Worm (Caenorhabditis elegans): ENCODE data around the gene slcr-46.1.
A peak's percentile ranks its signal among the peaks of the same experiment; 100 is the strongest.

The slcr-46.1 gene

ce11 chrX:4632088-4632487 is at the start of gene slcr-46.1:
Gene slcr-46.1 (plus strand): TSS chrX:4632361.
- TF ChIP-seq dmd-9 (GFP tag; IDR thresholded peaks at IDR 0.05) (no peak), R02D3.7 (tag; optimal IDR thresholded peaks at IDR 0.05) (no peak), hlh-11 (tag; optimal IDR thresholded peaks at IDR 0.05) (peak; percentile 36), zfp-3 (GFP tag; conservative IDR thresholded peaks at IDR 0.05) (no peak), Y5F2A.4 (GFP tag; optimal IDR thresholded peaks at IDR 0.05) (no peak), cey-2 (tag; optimal IDR thresholded peaks at IDR 0.05; ENCODE audit: borderline replicate concordance, insufficient read depth) (no peak), ceh-28 (tag; optimal IDR thresholded peaks at IDR 0.05) (no peak), F49E8.2 (tag; optimal IDR thresholded peaks at IDR 0.05; ENCODE audit: borderline replicate concordance) (no peak), nhr-102 (tag; optimal IDR thresholded peaks at IDR 0.05) (no peak), daf-16 (GFP tag; optimal IDR thresholded peaks at IDR 0.05) (no peak), daf-16 (tag; optimal IDR thresholded peaks at IDR 0.05) (peak; percentile 64), lin-39 (tag; optimal IDR thresholded peaks at IDR 0.05) (no peak), ceh-32 (tag; optimal IDR thresholded peaks at IDR 0.05; ENCODE audit: poor library complexity) (no peak), Y75B8A.6 (GFP tag; IDR thresholded peaks at IDR 0.05) (no peak), dve-1 (tag; optimal IDR thresholded peaks at IDR 0.05; ENCODE audit: insufficient read depth) (peak; percentile 2), F37D6.2 (tag; optimal IDR thresholded peaks at IDR 0.05) (no peak), egl-43 (GFP tag; IDR thresholded peaks at IDR 0.05) (no peak), mxl-3 (GFP tag; optimal IDR thresholded peaks at IDR 0.05) (no peak), pha-4 (GFP tag; IDR thresholded peaks at IDR 0.05) (no peak), pha-4 (tag; optimal IDR thresholded peaks at IDR 0.05) (no peak), daf-12 (tag; optimal IDR thresholded peaks at IDR 0.05) (no peak), hif-1 (tag; optimal IDR thresholded peaks at IDR 0.05) (no peak), lin-1 (GFP tag; IDR thresholded peaks at IDR 0.05) (no peak), nhr-48 (tag; optimal IDR thresholded peaks at IDR 0.05) (no peak), Y48G9A.11 (GFP tag; IDR thresholded peaks at IDR 0.05) (no peak), nhr-28 (tag; optimal IDR thresholded peaks at IDR 0.05) (peak; percentile 51), mep-1 (tag; optimal IDR thresholded peaks at IDR 0.05) (no peak), lin-13 (GFP tag; optimal IDR thresholded peaks at IDR 0.05) (no peak), unc-130 (GFP tag; optimal IDR thresholded peaks at IDR 0.05) (no peak), lin-38 (GFP tag; IDR thresholded peaks at IDR 0.05) (no peak), ztf-11 (tag; optimal IDR thresholded peaks at IDR 0.05) (no peak), daf-19 (GFP tag; conservative IDR thresholded peaks at IDR 0.05) (no peak), pqm-1 (tag; optimal IDR thresholded peaks at IDR 0.05) (peak; percentile 69), dmd-6 (GFP tag; IDR thresholded peaks at IDR 0.05) (peak; percentile 46; the same call in 1 of the 2 replicates), nhr-11 (tag; optimal IDR thresholded peaks at IDR 0.05) (no peak), lin-29 (GFP tag; IDR thresholded peaks at IDR 0.05) (no peak), nhr-41 (GFP tag; IDR thresholded peaks at IDR 0.05) (no peak)

ce11 chrX:4585579-4585978 is 46.6 kb upstream of the slcr-46.1 start, which contains the start of gene C05E11.7:
Gene C05E11.7 (minus strand): TSS chrX:4585679.
- peak; percentile 48 for TF ChIP-seq aha-1 (tag)
- TF ChIP-seq nhr-102 (tag; optimal IDR thresholded peaks at IDR 0.05): no peak

- no peak for TF ChIP-seq hif-1 (tag; optimal IDR thresholded peaks at IDR 0.05)
- TF ChIP-seq daf-8 (GFP tag; IDR thresholded peaks at IDR 0.05): no peak
- no peak for TF ChIP-seq vab-7 (GFP tag; IDR thresholded peaks at IDR 0.05)
- no peak for TF ChIP-seq madf-5 (GFP tag; IDR thresholded peaks at IDR 0.05)
- no peak for TF ChIP-seq spr-3 (GFP tag; optimal IDR thresholded peaks at IDR 0.05)
- TF ChIP-seq Y5F2A.4 (GFP tag; optimal IDR thresholded peaks at IDR 0.05): no peak
- no peak for TF ChIP-seq nhr-77 (tag; optimal IDR thresholded peaks at IDR 0.05)
- no peak for TF ChIP-seq lin-15B (tag; optimal IDR thresholded peaks at IDR 0.05)
- TF ChIP-seq nhr-42 (GFP tag; IDR thresholded peaks at IDR 0.05): no peak
- no peak for TF ChIP-seq dve-1 (tag; optimal IDR thresholded peaks at IDR 0.05; ENCODE audit: insufficient read depth)
- TF ChIP-seq snpc-1.2 (GFP tag; IDR thresholded peaks at IDR 0.05): no peak
- TF ChIP-seq pqm-1 (tag; optimal IDR thresholded peaks at IDR 0.05): no peak
- no peak for TF ChIP-seq mxl-2 (GFP tag; conservative IDR thresholded peaks at IDR 0.05)
- no peak for TF ChIP-seq nhr-102 (tag; optimal IDR thresholded peaks at IDR 0.05)
- no peak for TF ChIP-seq attf-4 (tag; optimal IDR thresholded peaks at IDR 0.05)
These were observed 45.5 kb upstream of the slcr-46.1 start, which contains the start of gene C05E11.2 for ce11 chrX:4586617-4587016. Gene C05E11.2 (plus strand): TSS chrX:4586917.

Data from whole organism, L4 larva.